Worm (Caenorhabditis elegans) whole organism, early embryonic: ENCODE results near the gene F55B11.3.

ENCODE experiments used
- B0310.2 ChIP-seq: sonication (generic microtip); optimal IDR thresholded peaks from 2 replicates; lab custom pipeline; 2016; ENCODE audit warnings: mild to moderate bottlenecking, missing genetic modification characterization, missing compliant biosample characterization
- aly-1 ChIP-seq: sonication (generic microtip); optimal IDR thresholded peaks from 2 replicates; lab custom pipeline; 2016; ENCODE audit warnings: missing genetic modification characterization, missing compliant biosample characterization
- ama-1 ChIP-seq: fragments of 150-350 bp; optimal IDR thresholded peaks from 2 replicates; lab custom pipeline; 2014
- ceh-36 ChIP-seq: sonication (generic microtip); optimal IDR thresholded peaks from 2 replicates; lab custom pipeline; 2016; ENCODE audit warnings: missing genetic modification characterization, inconsistent platforms, missing compliant biosample characterization
- ets-7 ChIP-seq: sonication (generic microtip); optimal IDR thresholded peaks from 2 replicates; lab custom pipeline; 2016; ENCODE audit warnings: missing genotype, missing genetic modification characterization, missing compliant biosample characterization
- flt-1 ChIP-seq: fragments of 200-800 bp; sonication (Bioruptor generic); IDR thresholded peaks from 2 replicates; pipeline ENCODE4 v1.3.6; 2022; ENCODE audit warnings: missing genetic modification characterization, missing compliant biosample characterization
- hmbx-1 ChIP-seq: sonication (generic microtip); optimal IDR thresholded peaks from 2 replicates; lab custom pipeline; 2016; ENCODE audit warnings: mild to moderate bottlenecking, missing genetic modification characterization, missing compliant biosample characterization
- scrt-1 ChIP-seq: fragments of 200-800 bp; sonication (Bioruptor generic); IDR thresholded peaks from 2 replicates; pipeline ENCODE4 v1.3.6; 2022; ENCODE audit warnings: missing genetic modification characterization, missing compliant biosample characterization
- tra-4 ChIP-seq: sonication (generic microtip); optimal IDR thresholded peaks from 2 replicates; lab custom pipeline; 2017; ENCODE audit warnings: missing genetic modification characterization, missing compliant biosample characterization

ce11 chrIV:14421938-14422337 is 2.6 kb upstream of the F55B11.3 start, which contains the start of gene F55B11.7:
- TF ChIP-seq tra-4 (tag; lab: Kevin White, UChicago) (no peak), ets-7 (tag; lab: Kevin White, UChicago) (no peak), ama-1 (lab: Kevin White, UChicago) (no peak), hmbx-1 (tag; lab: Kevin White, UChicago) (no peak), ceh-36 (tag; lab: Kevin White, UChicago) (no peak), B0310.2 (tag; lab: Kevin White, UChicago) (no peak), scrt-1 (GFP tag; lab: Robert Waterston, UW) (no peak), flt-1 (GFP tag; lab: Robert Waterston, UW) (no peak), aly-1 (tag; lab: Kevin White, UChicago) (no peak)
